Worm (Caenorhabditis elegans): ENCODE results near the gene clc-24.
A peak's percentile ranks its signal among the peaks of the same experiment; 100 is the strongest.

clc-24 gene

ce11 chrIII:996564-996963 lies 13.3 kb upstream of the clc-24 start:
- TF ChIP-seq K02D7.2 (tag; optimal IDR thresholded peaks at IDR 0.05), result no peak
- no peak for TF ChIP-seq lin-11 (tag; optimal IDR thresholded peaks at IDR 0.05)
- TF ChIP-seq ceh-6 (GFP tag; optimal IDR thresholded peaks at IDR 0.05), result no peak
- no peak for TF ChIP-seq ceh-30 (tag; optimal IDR thresholded peaks at IDR 0.05)
- TF ChIP-seq pqm-1 (tag; optimal IDR thresholded peaks at IDR 0.05), result no peak
- no peak for TF ChIP-seq ceh-2 (tag; optimal IDR thresholded peaks at IDR 0.05)

- TF ChIP-seq K09A11.1 (tag; optimal IDR thresholded peaks at IDR 0.05; ENCODE audit: insufficient read depth) (no peak), elt-4 (tag; optimal IDR thresholded peaks at IDR 0.05) (no peak), ceh-48 (tag; optimal IDR thresholded peaks at IDR 0.05) (peak; percentile 17), ttx-3 (tag; optimal IDR thresholded peaks at IDR 0.05) (no peak), ceh-19 (GFP tag; optimal IDR thresholded peaks at IDR 0.05) (no peak)
These were observed 11.0 kb upstream of the clc-24 start for ce11 chrIII:998855-999254.

ce11 chrIII:1001297-1001696 lies 8.5 kb upstream of the clc-24 start, which contains the start of gene R06B10.7:
Gene R06B10.7 (minus strand): TSS chrIII:1001397.
- no peak for TF ChIP-seq ceh-31 (tag; optimal IDR thresholded peaks at IDR 0.05)
- no peak for TF ChIP-seq ceh-6 (GFP tag; optimal IDR thresholded peaks at IDR 0.05)
- no peak for TF ChIP-seq hlh-8 (tag; optimal IDR thresholded peaks at IDR 0.05)
- no peak for TF ChIP-seq nfya-1 (tag; optimal IDR thresholded peaks at IDR 0.05)
- no peak for TF ChIP-seq pag-3 (tag; optimal IDR thresholded peaks at IDR 0.05; ENCODE audit: borderline replicate concordance)
- no peak for TF ChIP-seq lim-6 (tag; optimal IDR thresholded peaks at IDR 0.05)

ce11 chrIII:1002510-1002909 lies 7.3 kb upstream of the clc-24 start, which contains the start of gene clec-150:
Gene clec-150 (plus strand): TSS chrIII:1002707.
- TF ChIP-seq elt-2 (tag; optimal IDR thresholded peaks at IDR 0.05) (peak; percentile 56), sox-2 (GFP tag; IDR thresholded peaks at IDR 0.05) (no peak), unc-42 (tag; optimal IDR thresholded peaks at IDR 0.05) (no peak)

ce11 chrIII:1004464-1004863 lies 5.4 kb upstream of the clc-24 start:
- TF ChIP-seq unc-42 (tag; optimal IDR thresholded peaks at IDR 0.05), result no peak
- TF ChIP-seq pax-1 (tag; optimal IDR thresholded peaks at IDR 0.05), result no peak
- TF ChIP-seq nhr-232 (tag; optimal IDR thresholded peaks at IDR 0.05), result no peak
- no peak for TF ChIP-seq ref-2 (tag; optimal IDR thresholded peaks at IDR 0.05)

- TF ChIP-seq fkh-6 (tag; optimal IDR thresholded peaks at IDR 0.05), result no peak
- TF ChIP-seq lim-6 (tag; optimal IDR thresholded peaks at IDR 0.05), result no peak
These were observed 2.5 kb upstream of the clc-24 start for ce11 chrIII:1007143-1007905.

ce11 chrIII:1008091-1008490 lies 1.7 kb upstream of the clc-24 start, which contains the start of gene clc-27:
Gene clc-27 (plus strand): TSS chrIII:1008391.
- TF ChIP-seq mec-3 (tag; optimal IDR thresholded peaks at IDR 0.05; ENCODE audit: borderline replicate concordance), result no peak
- no peak for TF ChIP-seq ahr-1 (tag; optimal IDR thresholded peaks at IDR 0.05)
- TF ChIP-seq ttx-3 (tag; optimal IDR thresholded peaks at IDR 0.05), result no peak
- no peak for TF ChIP-seq sdc-2 (tag; optimal IDR thresholded peaks at IDR 0.05)
- TF ChIP-seq lim-6 (tag; optimal IDR thresholded peaks at IDR 0.05), result no peak
- no peak for TF ChIP-seq nfya-1 (tag; optimal IDR thresholded peaks at IDR 0.05)
- no peak for TF ChIP-seq ceh-30 (tag; optimal IDR thresholded peaks at IDR 0.05)
- TF ChIP-seq sox-2 (GFP tag; IDR thresholded peaks at IDR 0.05), result no peak
- no peak for TF ChIP-seq ama-1 (optimal IDR thresholded peaks at IDR 0.05)
- no peak for TF ChIP-seq ceh-24 (tag; optimal IDR thresholded peaks at IDR 0.05)
- TF ChIP-seq unc-86 (tag; optimal IDR thresholded peaks at IDR 0.05), result no peak
- no peak for TF ChIP-seq unc-3 (GFP tag; conservative IDR thresholded peaks at IDR 0.05)
- no peak for TF ChIP-seq unc-3 (tag; optimal IDR thresholded peaks at IDR 0.05)
- TF ChIP-seq ceh-48 (tag; optimal IDR thresholded peaks at IDR 0.05), result no peak
- no peak for TF ChIP-seq rnt-1 (tag; optimal IDR thresholded peaks at IDR 0.05)
- no peak for TF ChIP-seq T23F11.4 (GFP tag; optimal IDR thresholded peaks at IDR 0.05)
- no peak for TF ChIP-seq pqm-1 (tag; optimal IDR thresholded peaks at IDR 0.05)
- no peak for TF ChIP-seq gmeb-2 (tag; optimal IDR thresholded peaks at IDR 0.05)

Measured in whole organism, late embryonic.